Worm (Caenorhabditis elegans): ENCODE data around the gene nimk-1.

ce11 chrII:12496981-12497380, 38.6 kb upstream of the nimk-1 start, which contains the start of gene T21B4.3:
- TF ChIP-seq lsy-2 (tag; optimal IDR thresholded peaks at IDR 0.05) (no peak), blmp-1 (tag; optimal IDR thresholded peaks at IDR 0.05) (no peak), snpc-4 (tag; optimal IDR thresholded peaks at IDR 0.05) (no peak), ces-1 (GFP tag; optimal IDR thresholded peaks at IDR 0.05) (no peak), nhr-28 (tag; optimal IDR thresholded peaks at IDR 0.05) (no peak), nhr-12 (tag; optimal IDR thresholded peaks at IDR 0.05) (no peak), pha-4 (tag; optimal IDR thresholded peaks at IDR 0.05) (no peak)
